Worm (Caenorhabditis elegans) whole organism, late embryonic: ENCODE data around the gene F35H8.12.
A peak's percentile ranks its signal among the peaks of the same experiment; 100 is the strongest.

Source experiments
- C38D4.7 ChIP-seq: fragments of 200-800 bp; sonication (Bioruptor generic); optimal IDR thresholded peaks from 2 replicates; lab custom pipeline; 2018; ENCODE audit warnings: mild to moderate bottlenecking, missing genetic modification characterization, moderate library complexity, missing compliant biosample characterization
- F13H6.1 ChIP-seq: sonication (generic microtip); optimal IDR thresholded peaks from 2 replicates; lab custom pipeline; 2016; ENCODE audit warnings: missing genetic modification characterization, missing compliant biosample characterization
- K02D7.2 ChIP-seq: sonication (generic microtip); optimal IDR thresholded peaks from 2 replicates; lab custom pipeline; 2017; ENCODE audit warnings: mild to moderate bottlenecking, missing genetic modification characterization, missing compliant biosample characterization
- Y22D7AL.16 ChIP-seq: sonication (generic microtip); optimal IDR thresholded peaks from 2 replicates; lab custom pipeline; 2016; ENCODE audit warnings: missing genetic modification characterization, missing compliant biosample characterization
- ahr-1 ChIP-seq: sonication (generic microtip); optimal IDR thresholded peaks from 2 replicates; lab custom pipeline; 2016; ENCODE audit warnings: missing genetic modification characterization, missing compliant biosample characterization
- ama-1 ChIP-seq: fragments of 150-350 bp; optimal IDR thresholded peaks from 2 replicates; lab custom pipeline; 2014
- ceh-14 ChIP-seq: sonication (generic microtip); optimal IDR thresholded peaks from 2 replicates; lab custom pipeline; 2016; ENCODE audit warnings: missing genotype, missing genetic modification characterization, missing compliant biosample characterization
- ceh-19 ChIP-seq: fragments of 200-800 bp; sonication (Bioruptor generic); optimal IDR thresholded peaks from 2 replicates; lab custom pipeline; 2018; ENCODE audit warnings: mild to moderate bottlenecking, missing genetic modification characterization, missing compliant biosample characterization
- ceh-2 ChIP-seq: sonication (generic microtip); optimal IDR thresholded peaks from 2 replicates; lab custom pipeline; 2016; ENCODE audit warnings: missing genotype, missing genetic modification characterization, missing compliant biosample characterization
- ceh-22 ChIP-seq: sonication (generic microtip); optimal IDR thresholded peaks from 2 replicates; lab custom pipeline; 2017; ENCODE audit warnings: missing biosample characterization, missing genetic modification characterization
- ceh-24 ChIP-seq: sonication (generic microtip); optimal IDR thresholded peaks from 2 replicates; lab custom pipeline; 2016; ENCODE audit warnings: mild to moderate bottlenecking, missing genetic modification characterization, missing compliant biosample characterization
- ceh-31 ChIP-seq: sonication (generic microtip); optimal IDR thresholded peaks from 2 replicates; lab custom pipeline; 2016; ENCODE audit warnings: missing genetic modification characterization, missing compliant biosample characterization
- ceh-34 ChIP-seq: sonication (generic microtip); optimal IDR thresholded peaks from 2 replicates; lab custom pipeline; 2016; ENCODE audit warnings: mild to moderate bottlenecking, missing genetic modification characterization, missing compliant biosample characterization
- ceh-45 ChIP-seq: fragments of 200-800 bp; sonication (Bioruptor generic); IDR thresholded peaks from 2 replicates; pipeline ENCODE4 v1.3.6; 2022; ENCODE audit warnings: missing genetic modification reagents, missing genetic modification characterization, missing compliant biosample characterization
- ceh-6 ChIP-seq: fragments of 200-800 bp; sonication (Bioruptor generic); optimal IDR thresholded peaks from 2 replicates; lab custom pipeline; 2018; ENCODE audit warnings: mild to moderate bottlenecking, missing genetic modification characterization, missing compliant biosample characterization
- che-1 ChIP-seq: sonication (generic microtip); optimal IDR thresholded peaks from 2 replicates; lab custom pipeline; 2016; ENCODE audit warnings: mild to moderate bottlenecking, missing genetic modification characterization, missing compliant biosample characterization
- dve-1 ChIP-seq: sonication (generic microtip); optimal IDR thresholded peaks from 2 replicates; lab custom pipeline; 2017; ENCODE audit warnings: antibody characterized with exemption, mild to moderate bottlenecking, missing genetic modification characterization, missing compliant biosample characterization
- elt-2 ChIP-seq: sonication (generic microtip); optimal IDR thresholded peaks from 2 replicates; lab custom pipeline; 2016; ENCODE audit warnings: missing genetic modification reagents, missing genetic modification characterization, missing compliant biosample characterization
- ets-4 ChIP-seq: sonication (generic microtip); optimal IDR thresholded peaks from 2 replicates; lab custom pipeline; 2016; ENCODE audit warnings: missing genetic modification characterization, missing compliant biosample characterization
- eyg-1 ChIP-seq: sonication (generic microtip); optimal IDR thresholded peaks from 2 replicates; lab custom pipeline; 2016; ENCODE audit warnings: missing genotype, missing genetic modification characterization, missing compliant biosample characterization
- fax-1 ChIP-seq: sonication (generic microtip); optimal IDR thresholded peaks from 2 replicates; lab custom pipeline; 2016; ENCODE audit warnings: missing genotype, missing genetic modification characterization, missing compliant biosample characterization
- fkh-6 ChIP-seq: sonication (generic microtip); optimal IDR thresholded peaks from 2 replicates; lab custom pipeline; 2016; ENCODE audit warnings: missing genetic modification characterization, missing compliant biosample characterization
- hlh-13 ChIP-seq: fragments of 200-800 bp; sonication (Bioruptor generic); optimal IDR thresholded peaks from 2 replicates; lab custom pipeline; 2018; ENCODE audit warnings: mild to moderate bottlenecking, missing genetic modification characterization, missing compliant biosample characterization
- hlh-15 ChIP-seq: sonication (generic microtip); optimal IDR thresholded peaks from 2 replicates; lab custom pipeline; 2016; ENCODE audit warnings: missing genetic modification characterization, missing compliant biosample characterization
- hlh-6 ChIP-seq: sonication (generic microtip); optimal IDR thresholded peaks from 2 replicates; lab custom pipeline; 2016; ENCODE audit warnings: missing genotype, missing genetic modification characterization, missing compliant biosample characterization
- hlh-8 ChIP-seq: sonication (generic microtip); optimal IDR thresholded peaks from 2 replicates; lab custom pipeline; 2016; ENCODE audit warnings: missing genotype, missing genetic modification characterization, missing compliant biosample characterization
- mec-3 ChIP-seq: sonication (generic microtip); optimal IDR thresholded peaks from 2 replicates; lab custom pipeline; 2016; ENCODE audit warnings: borderline replicate concordance, missing genetic modification characterization, missing compliant biosample characterization
- nfya-1 ChIP-seq: sonication (generic microtip); optimal IDR thresholded peaks from 2 replicates; lab custom pipeline; 2017; ENCODE audit warnings: missing genetic modification characterization, mild to moderate bottlenecking, missing compliant biosample characterization, antibody characterized with exemption, moderate library complexity
- nhr-11 ChIP-seq: fragments of 150-350 bp; optimal IDR thresholded peaks from 2 replicates; lab custom pipeline; 2014; ENCODE audit warnings: missing biosample characterization, missing genetic modification characterization
- npax-4 ChIP-seq: sonication (generic microtip); optimal IDR thresholded peaks from 2 replicates; lab custom pipeline; 2016; ENCODE audit warnings: missing genetic modification characterization, missing compliant biosample characterization
- odd-2 ChIP-seq: sonication (generic microtip); optimal IDR thresholded peaks from 2 replicates; lab custom pipeline; 2017; ENCODE audit warnings: antibody characterized with exemption, mild to moderate bottlenecking, missing genetic modification characterization, missing compliant biosample characterization
- pha-2 ChIP-seq: sonication (generic microtip); optimal IDR thresholded peaks from 2 replicates; lab custom pipeline; 2017; ENCODE audit warnings: mild to moderate bottlenecking, missing genetic modification characterization, missing compliant biosample characterization
- pha-4 ChIP-seq: fragments of 150-350 bp; optimal IDR thresholded peaks from 2 replicates; lab custom pipeline; 2018; ENCODE audit warnings: missing biosample characterization, missing genetic modification reagents, missing genetic modification characterization
- ref-2 ChIP-seq: sonication (generic microtip); optimal IDR thresholded peaks from 2 replicates; lab custom pipeline; 2016; ENCODE audit warnings: missing genetic modification characterization, missing compliant biosample characterization
- rnt-1 ChIP-seq: sonication (generic microtip); optimal IDR thresholded peaks from 2 replicates; lab custom pipeline; 2016; ENCODE audit warnings: missing genetic modification characterization, missing compliant biosample characterization
- sdc-2 ChIP-seq: sonication (generic microtip); optimal IDR thresholded peaks from 2 replicates; lab custom pipeline; 2016; ENCODE audit warnings: missing genotype, missing genetic modification characterization, missing compliant biosample characterization
- sox-4 ChIP-seq: sonication (generic microtip); optimal IDR thresholded peaks from 2 replicates; lab custom pipeline; 2017; ENCODE audit warnings: mild to moderate bottlenecking, missing genetic modification characterization, inconsistent platforms, missing compliant biosample characterization
- tbx-2 ChIP-seq: sonication (generic microtip); optimal IDR thresholded peaks from 2 replicates; lab custom pipeline; 2016; ENCODE audit warnings: missing genetic modification characterization, missing compliant biosample characterization
- tbx-7 ChIP-seq: sonication (generic microtip); optimal IDR thresholded peaks from 2 replicates; lab custom pipeline; 2016; ENCODE audit warnings: missing genotype, missing genetic modification characterization, missing compliant biosample characterization
- ttx-3 ChIP-seq: sonication (generic microtip); optimal IDR thresholded peaks from 2 replicates; lab custom pipeline; 2016; ENCODE audit warnings: missing genetic modification reagents, missing genetic modification characterization, missing compliant biosample characterization
- unc-42 ChIP-seq: sonication (generic microtip); optimal IDR thresholded peaks from 2 replicates; lab custom pipeline; 2016; ENCODE audit warnings: missing genotype, missing genetic modification characterization, missing compliant biosample characterization
- unc-55 ChIP-seq: sonication (generic microtip); optimal IDR thresholded peaks from 2 replicates; lab custom pipeline; 2017; ENCODE audit warnings: missing biosample characterization, missing genetic modification reagents, missing genetic modification characterization
- zip-5 ChIP-seq: sonication (generic microtip); optimal IDR thresholded peaks from 2 replicates; lab custom pipeline; 2016; ENCODE audit warnings: missing genetic modification characterization, missing compliant biosample characterization

Gene F35H8.12

ce11 chrII:9577630-9578029 is 26.0 kb downstream of the F35H8.12 start:
- TF ChIP-seq ceh-45 (GFP tag; lab: Robert Waterston, UW) = no peak
- no peak for TF ChIP-seq npax-4 (tag; lab: Kevin White, UChicago)
- TF ChIP-seq rnt-1 (tag; lab: Kevin White, UChicago) = no peak
- TF ChIP-seq mec-3 (tag; lab: Kevin White, UChicago) = no peak
- peak; percentile 85 for TF ChIP-seq ceh-19 (GFP tag; lab: Kevin White, UChicago)
- no peak for TF ChIP-seq ceh-22 (tag; lab: Kevin White, UChicago)
- peak; percentile 98 for TF ChIP-seq ceh-34 (tag; lab: Kevin White, UChicago)
- no peak for TF ChIP-seq sox-4 (tag; lab: Kevin White, UChicago)
- TF ChIP-seq, all 69 proteins: peak for 2

- TF ChIP-seq ceh-45 (GFP tag; lab: Robert Waterston, UW) (no peak), hlh-15 (tag; lab: Kevin White, UChicago) (no peak), fkh-6 (tag; lab: Kevin White, UChicago) (no peak), pha-4 (tag; lab: Kevin White, UChicago) (no peak), unc-55 (GFP tag; lab: Kevin White, UChicago) (no peak)
Measured at ce11 chrII:9583461-9583860, 31.8 kb downstream of the F35H8.12 start, which contains the start of gene wee-1.1. Gene wee-1.1 (minus strand): TSS chrII:9583561.

- no peak for TF ChIP-seq ttx-3
- TF ChIP-seq elt-2 = peak; percentile 52
Measured at ce11 chrII:9586734-9587209, 35.1 kb downstream of the F35H8.12 start, which contains the start of gene ugt-58. Gene ugt-58 (minus strand): TSS chrII:9586784.

- TF ChIP-seq hlh-8 (tag; lab: Kevin White, UChicago) (no peak), dve-1 (tag; lab: Kevin White, UChicago) (no peak), ttx-3 (no peak), pha-4 (tag; lab: Kevin White, UChicago) (no peak), ceh-2 (tag; lab: Kevin White, UChicago) (no peak), hlh-13 (GFP tag; lab: Kevin White, UChicago) (no peak), tbx-2 (tag; lab: Kevin White, UChicago) (no peak), ceh-45 (GFP tag; lab: Robert Waterston, UW) (no peak), K02D7.2 (tag; lab: Kevin White, UChicago) (no peak), ceh-14 (tag; lab: Kevin White, UChicago) (no peak), ceh-19 (GFP tag; lab: Kevin White, UChicago) (no peak), ceh-24 (tag; lab: Kevin White, UChicago) (no peak), hlh-15 (tag; lab: Kevin White, UChicago) (no peak), nhr-11 (tag; lab: Kevin White, UChicago) (no peak)
Measured at ce11 chrII:9589667-9590066, 38.0 kb downstream of the F35H8.12 start, which contains the start of gene eral-1. Gene eral-1 (minus strand): TSS chrII:9589767.

ce11 chrII:9591071-9591470 is 39.4 kb downstream of the F35H8.12 start, which contains the start of the genes E02H1.1 and tag-124:
Gene E02H1.1 (minus strand): TSS chrII:9591164.
Gene tag-124 (plus strand): TSS chrII:9591292.
- TF ChIP-seq rnt-1 (tag; lab: Kevin White, UChicago) (peak; percentile 58), hlh-8 (tag; lab: Kevin White, UChicago) (peak; percentile 60), unc-42 (tag; lab: Kevin White, UChicago) (peak; percentile 13), ceh-34 (tag; lab: Kevin White, UChicago) (peak; percentile 18), mec-3 (tag; lab: Kevin White, UChicago) (peak; percentile 30), sdc-2 (tag; lab: Kevin White, UChicago) (peak; percentile 32), zip-5 (tag; lab: Kevin White, UChicago) (peak; percentile 78), ceh-2 (tag; lab: Kevin White, UChicago) (peak; percentile 93), fax-1 (tag; lab: Kevin White, UChicago) (peak; percentile 27), che-1 (no peak), dve-1 (tag; lab: Kevin White, UChicago) (no peak), hlh-6 (tag; lab: Kevin White, UChicago) (peak; percentile 74), ceh-31 (tag; lab: Kevin White, UChicago) (peak; percentile 92), tbx-7 (tag; lab: Kevin White, UChicago) (peak; percentile 92), tbx-2 (tag; lab: Kevin White, UChicago) (peak; percentile 71), nfya-1 (tag; lab: Kevin White, UChicago) (peak; percentile 1), Y22D7AL.16 (tag; lab: Kevin White, UChicago) (no peak), C38D4.7 (GFP tag; lab: Kevin White, UChicago) (no peak), ceh-6 (no peak), ets-4 (tag; lab: Kevin White, UChicago) (peak; percentile 89), F13H6.1 (peak; percentile 52), pha-2 (tag; lab: Kevin White, UChicago) (no peak), fkh-6 (tag; lab: Kevin White, UChicago) (peak; percentile 45), eyg-1 (tag; lab: Kevin White, UChicago) (peak; percentile 1), ref-2 (tag; lab: Kevin White, UChicago) (peak; percentile 81), odd-2 (tag; lab: Kevin White, UChicago) (no peak), ama-1 (lab: Kevin White, UChicago) (no peak), ahr-1 (tag; lab: Kevin White, UChicago) (peak; percentile 48)
